Worm (Caenorhabditis elegans) whole organism, late embryonic: Measurements from ENCODE around the gene F23H11.2.

Experiments used
- C38D4.7 ChIP-seq: fragments of 200-800 bp; sonication (Bioruptor generic); optimal IDR thresholded peaks from 2 replicates; lab custom pipeline; 2018; ENCODE audit warnings: mild to moderate bottlenecking, missing genetic modification characterization, moderate library complexity, missing compliant biosample characterization
- T23F11.4 ChIP-seq: fragments of 200-800 bp; sonication (Bioruptor generic); optimal IDR thresholded peaks from 2 replicates; lab custom pipeline; 2018; ENCODE audit warnings: mild to moderate bottlenecking, missing genetic modification characterization, missing compliant biosample characterization
- ahr-1 ChIP-seq: sonication (generic microtip); optimal IDR thresholded peaks from 2 replicates; lab custom pipeline; 2016; ENCODE audit warnings: missing genetic modification characterization, missing compliant biosample characterization
- ama-1 ChIP-seq: fragments of 150-350 bp; optimal IDR thresholded peaks from 2 replicates; lab custom pipeline; 2014
- ceh-14 ChIP-seq: sonication (generic microtip); optimal IDR thresholded peaks from 2 replicates; lab custom pipeline; 2016; ENCODE audit warnings: missing genotype, missing genetic modification characterization, missing compliant biosample characterization
- ceh-18 ChIP-seq: sonication (generic microtip); optimal IDR thresholded peaks from 2 replicates; lab custom pipeline; 2016; ENCODE audit warnings: missing genetic modification characterization, missing compliant biosample characterization
- ceh-19 ChIP-seq: fragments of 200-800 bp; sonication (Bioruptor generic); optimal IDR thresholded peaks from 2 replicates; lab custom pipeline; 2018; ENCODE audit warnings: mild to moderate bottlenecking, missing genetic modification characterization, missing compliant biosample characterization
- ceh-2 ChIP-seq: sonication (generic microtip); optimal IDR thresholded peaks from 2 replicates; lab custom pipeline; 2016; ENCODE audit warnings: missing genotype, missing genetic modification characterization, missing compliant biosample characterization
- ceh-22 ChIP-seq: sonication (generic microtip); optimal IDR thresholded peaks from 2 replicates; lab custom pipeline; 2017; ENCODE audit warnings: missing biosample characterization, missing genetic modification characterization
- ceh-31 ChIP-seq: sonication (generic microtip); optimal IDR thresholded peaks from 2 replicates; lab custom pipeline; 2016; ENCODE audit warnings: missing genetic modification characterization, missing compliant biosample characterization
- ceh-34 ChIP-seq: sonication (generic microtip); optimal IDR thresholded peaks from 2 replicates; lab custom pipeline; 2016; ENCODE audit warnings: mild to moderate bottlenecking, missing genetic modification characterization, missing compliant biosample characterization
- ceh-45 ChIP-seq: fragments of 200-800 bp; sonication (Bioruptor generic); IDR thresholded peaks from 2 replicates; pipeline ENCODE4 v1.3.6; 2022; ENCODE audit warnings: missing genetic modification reagents, missing genetic modification characterization, missing compliant biosample characterization
- ceh-48 ChIP-seq: sonication (generic microtip); optimal IDR thresholded peaks from 2 replicates; lab custom pipeline; 2016; ENCODE audit warnings: missing genetic modification characterization, inconsistent platforms, missing compliant biosample characterization
- ceh-6 ChIP-seq: fragments of 200-800 bp; sonication (Bioruptor generic); optimal IDR thresholded peaks from 2 replicates; lab custom pipeline; 2018; ENCODE audit warnings: mild to moderate bottlenecking, missing genetic modification characterization, missing compliant biosample characterization
- ceh-9 ChIP-seq: sonication (generic microtip); optimal IDR thresholded peaks from 2 replicates; lab custom pipeline; 2016; ENCODE audit warnings: mild to moderate bottlenecking, missing genetic modification characterization, inconsistent platforms, missing compliant biosample characterization
- che-1 ChIP-seq: sonication (generic microtip); optimal IDR thresholded peaks from 2 replicates; lab custom pipeline; 2016; ENCODE audit warnings: mild to moderate bottlenecking, missing genetic modification characterization, missing compliant biosample characterization
- dmd-4 ChIP-seq: sonication (generic microtip); optimal IDR thresholded peaks from 2 replicates; lab custom pipeline; 2016; ENCODE audit warnings: borderline replicate concordance, missing genetic modification characterization, missing compliant biosample characterization
- elt-4 ChIP-seq: sonication (generic microtip); optimal IDR thresholded peaks from 2 replicates; lab custom pipeline; 2016; ENCODE audit warnings: missing genetic modification characterization, missing compliant biosample characterization
- ets-4 ChIP-seq: sonication (generic microtip); optimal IDR thresholded peaks from 2 replicates; lab custom pipeline; 2016; ENCODE audit warnings: missing genetic modification characterization, missing compliant biosample characterization
- fkh-6 ChIP-seq: sonication (generic microtip); optimal IDR thresholded peaks from 2 replicates; lab custom pipeline; 2016; ENCODE audit warnings: missing genetic modification characterization, missing compliant biosample characterization
- gmeb-2 ChIP-seq: sonication (generic microtip); optimal IDR thresholded peaks from 2 replicates; lab custom pipeline; 2016; ENCODE audit warnings: missing genetic modification characterization, inconsistent platforms, missing compliant biosample characterization
- hlh-13 ChIP-seq: fragments of 200-800 bp; sonication (Bioruptor generic); optimal IDR thresholded peaks from 2 replicates; lab custom pipeline; 2018; ENCODE audit warnings: mild to moderate bottlenecking, missing genetic modification characterization, missing compliant biosample characterization
- hlh-15 ChIP-seq: sonication (generic microtip); optimal IDR thresholded peaks from 2 replicates; lab custom pipeline; 2016; ENCODE audit warnings: missing genetic modification characterization, missing compliant biosample characterization
- lim-6 ChIP-seq: sonication (generic microtip); optimal IDR thresholded peaks from 2 replicates; lab custom pipeline; 2016; ENCODE audit warnings: missing genetic modification characterization, missing compliant biosample characterization
- lin-11 ChIP-seq: fragments of 200-800 bp; sonication (Bioruptor generic); optimal IDR thresholded peaks from 2 replicates; lab custom pipeline; 2018; ENCODE audit warnings: mild to moderate bottlenecking, missing genetic modification characterization, missing compliant biosample characterization
- madf-2 ChIP-seq: sonication (generic microtip); optimal IDR thresholded peaks from 2 replicates; lab custom pipeline; 2017; ENCODE audit warnings: missing genetic modification characterization, missing compliant biosample characterization
- odd-2 ChIP-seq: sonication (generic microtip); optimal IDR thresholded peaks from 2 replicates; lab custom pipeline; 2017; ENCODE audit warnings: antibody characterized with exemption, mild to moderate bottlenecking, missing genetic modification characterization, missing compliant biosample characterization
- pat-9 ChIP-seq: fragments of 200-800 bp; sonication (Bioruptor generic); optimal IDR thresholded peaks from 2 replicates; lab custom pipeline; 2018; ENCODE audit warnings: mild to moderate bottlenecking, missing genetic modification characterization, moderate library complexity, missing compliant biosample characterization
- pax-1 ChIP-seq: fragments of 150-350 bp; optimal IDR thresholded peaks from 2 replicates; lab custom pipeline; 2014; ENCODE audit warnings: missing biosample characterization, missing genetic modification characterization
- pha-2 ChIP-seq: sonication (generic microtip); optimal IDR thresholded peaks from 2 replicates; lab custom pipeline; 2017; ENCODE audit warnings: mild to moderate bottlenecking, missing genetic modification characterization, missing compliant biosample characterization
- pha-4 ChIP-seq: fragments of 150-350 bp; optimal IDR thresholded peaks from 2 replicates; lab custom pipeline; 2018; ENCODE audit warnings: missing biosample characterization, missing genetic modification reagents, missing genetic modification characterization
- pros-1 ChIP-seq: fragments of 150-350 bp; optimal IDR thresholded peaks from 2 replicates; lab custom pipeline; 2014; ENCODE audit warnings: missing biosample characterization, missing genetic modification reagents, missing genetic modification characterization
- rnt-1 ChIP-seq: sonication (generic microtip); optimal IDR thresholded peaks from 2 replicates; lab custom pipeline; 2016; ENCODE audit warnings: missing genetic modification characterization, missing compliant biosample characterization
- sdc-2 ChIP-seq: sonication (generic microtip); optimal IDR thresholded peaks from 2 replicates; lab custom pipeline; 2016; ENCODE audit warnings: missing genotype, missing genetic modification characterization, missing compliant biosample characterization
- sox-2 ChIP-seq: fragments of 200-800 bp; sonication (Bioruptor generic); IDR thresholded peaks from 2 replicates; pipeline ENCODE4 v1.3.6; 2022; ENCODE audit warnings: missing genetic modification reagents, missing genetic modification characterization, missing compliant biosample characterization
- sox-4 ChIP-seq: sonication (generic microtip); optimal IDR thresholded peaks from 2 replicates; lab custom pipeline; 2017; ENCODE audit warnings: mild to moderate bottlenecking, missing genetic modification characterization, inconsistent platforms, missing compliant biosample characterization
- ttx-3 ChIP-seq: sonication (generic microtip); optimal IDR thresholded peaks from 2 replicates; lab custom pipeline; 2016; ENCODE audit warnings: missing genetic modification reagents, missing genetic modification characterization, missing compliant biosample characterization
- unc-3 ChIP-seq, 2 experiments: fragments of 200-800 bp in 1 of 2; sonication (Bioruptor generic) in 1 of 2; sonication (generic microtip) in 1 of 2; conservative IDR thresholded peaks in 1 of 2; optimal IDR thresholded peaks in 1 of 2; 2 replicates each; pipeline versions ENCODE4 v1.3.6 to Lab custom; 2016 to 2022; ENCODE audit warnings: missing compliant biosample characterization in 2 of 2, missing genetic modification characterization in 2 of 2, missing genetic modification reagents in 1 of 2
- unc-42 ChIP-seq: sonication (generic microtip); optimal IDR thresholded peaks from 2 replicates; lab custom pipeline; 2016; ENCODE audit warnings: missing genotype, missing genetic modification characterization, missing compliant biosample characterization
- unc-86 ChIP-seq: sonication (generic microtip); optimal IDR thresholded peaks from 2 replicates; lab custom pipeline; 2016; ENCODE audit warnings: missing genetic modification characterization, missing compliant biosample characterization
- zip-5 ChIP-seq: sonication (generic microtip); optimal IDR thresholded peaks from 2 replicates; lab custom pipeline; 2016; ENCODE audit warnings: missing genetic modification characterization, missing compliant biosample characterization

The F23H11.2 gene

ce11 chrIII:856908-857307 is 38.6 kb upstream of the F23H11.2 start:
- no peak for TF ChIP-seq ceh-6 (GFP tag; lab: Kevin White, UChicago)
- TF ChIP-seq madf-2: no peak
- no peak for TF ChIP-seq ceh-18 (tag; lab: Kevin White, UChicago)
- TF ChIP-seq C38D4.7 (GFP tag; lab: Kevin White, UChicago): no peak
- no peak for TF ChIP-seq ceh-9
- TF ChIP-seq, all 69 proteins: peak for 0

ce11 chrIII:859898-860297 is 35.6 kb upstream of the F23H11.2 start, which contains the start of gene exos-4.2:
TSS of gene exos-4.2 (plus strand) at chrIII:860198.
- no peak for TF ChIP-seq ceh-48 (tag; lab: Kevin White, UChicago)
- no peak for TF ChIP-seq ceh-34 (tag; lab: Kevin White, UChicago)
- no peak for TF ChIP-seq pat-9 (tag; lab: Kevin White, UChicago)
- TF ChIP-seq ets-4 (tag; lab: Kevin White, UChicago): no peak
- no peak for TF ChIP-seq ceh-2 (tag; lab: Kevin White, UChicago)
- TF ChIP-seq ahr-1 (tag; lab: Kevin White, UChicago): no peak
- no peak for TF ChIP-seq lin-11
- no peak for TF ChIP-seq sox-4
- no peak for TF ChIP-seq dmd-4 (tag; lab: Kevin White, UChicago)
- no peak for TF ChIP-seq odd-2 (tag; lab: Kevin White, UChicago)
- TF ChIP-seq sox-2 (GFP tag; lab: Robert Waterston, UW): no peak
- TF ChIP-seq hlh-13 (GFP tag; lab: Kevin White, UChicago): no peak
- TF ChIP-seq ceh-14 (tag; lab: Kevin White, UChicago): no peak
- TF ChIP-seq ceh-45 (GFP tag; lab: Robert Waterston, UW): no peak
- TF ChIP-seq pha-2: no peak
- TF ChIP-seq pax-1 (tag; lab: Kevin White, UChicago): no peak
- no peak for TF ChIP-seq zip-5 (tag; lab: Kevin White, UChicago)
- no peak for TF ChIP-seq sdc-2 (tag; lab: Kevin White, UChicago)
- TF ChIP-seq, all 69 proteins: peak for 0

ce11 chrIII:861819-862356 is 33.7 kb upstream of the F23H11.2 start, which contains the start of gene arx-4:
TSS of gene arx-4 (plus strand) at chrIII:862306.
- TF ChIP-seq T23F11.4: no peak
- peak; percentile 28 for TF ChIP-seq ceh-31 (tag; lab: Kevin White, UChicago)
- peak; percentile 95 for TF ChIP-seq unc-42 (tag; lab: Kevin White, UChicago)

ce11 chrIII:868866-869265 is 26.7 kb upstream of the F23H11.2 start:
- TF ChIP-seq elt-4 (no peak), ets-4 (tag; lab: Kevin White, UChicago) (no peak), hlh-15 (no peak), madf-2 (no peak), unc-42 (tag; lab: Kevin White, UChicago) (no peak), ceh-34 (tag; lab: Kevin White, UChicago) (no peak), ceh-31 (tag; lab: Kevin White, UChicago) (no peak), ceh-19 (GFP tag; lab: Kevin White, UChicago) (no peak), pros-1 (tag; lab: Kevin White, UChicago) (no peak), che-1 (tag; lab: Kevin White, UChicago) (no peak), sox-2 (GFP tag; lab: Robert Waterston, UW) (no peak), C38D4.7 (GFP tag; lab: Kevin White, UChicago) (no peak), hlh-13 (GFP tag; lab: Kevin White, UChicago) (no peak), fkh-6 (tag; lab: Kevin White, UChicago) (no peak)

ce11 chrIII:869869-870268 is 25.7 kb upstream of the F23H11.2 start, which contains the start of gene T24C4.2:
TSS of gene T24C4.2 (minus strand) at chrIII:869969.
- TF ChIP-seq unc-3 (GFP tag; conservative IDR thresholded peaks at IDR 0.05; lab: Robert Waterston, UW) (no peak), unc-3 (tag; optimal IDR thresholded peaks at IDR 0.05; lab: Kevin White, UChicago) (no peak), unc-86 (tag; lab: Kevin White, UChicago) (no peak), fkh-6 (tag; lab: Kevin White, UChicago) (no peak), ttx-3 (tag; lab: Kevin White, UChicago) (no peak), rnt-1 (tag; lab: Kevin White, UChicago) (no peak), ceh-22 (tag; lab: Kevin White, UChicago) (no peak), lim-6 (tag; lab: Kevin White, UChicago) (no peak), pha-2 (no peak), ahr-1 (tag; lab: Kevin White, UChicago) (no peak), ceh-6 (GFP tag; lab: Kevin White, UChicago) (no peak), ama-1 (lab: Kevin White, UChicago) (no peak), gmeb-2 (tag; lab: Kevin White, UChicago) (no peak), pha-4 (tag; lab: Kevin White, UChicago) (no peak), ceh-48 (tag; lab: Kevin White, UChicago) (no peak)
